Worm (Caenorhabditis elegans) whole organism, late embryonic: ENCODE results near the gene F54E12.2.
A peak's percentile ranks its signal among the peaks of the same experiment; 100 is the strongest.

ENCODE experiments used
- C38D4.7 ChIP-seq: fragments of 200-800 bp; sonication (Bioruptor generic); optimal IDR thresholded peaks from 2 replicates; lab custom pipeline; 2018; ENCODE audit warnings: mild to moderate bottlenecking, missing genetic modification characterization, moderate library complexity, missing compliant biosample characterization
- K02D7.2 ChIP-seq: sonication (generic microtip); optimal IDR thresholded peaks from 2 replicates; lab custom pipeline; 2017; ENCODE audit warnings: mild to moderate bottlenecking, missing genetic modification characterization, missing compliant biosample characterization
- K09A11.1 ChIP-seq: sonication (generic microtip); optimal IDR thresholded peaks from 2 replicates; lab custom pipeline; 2017; ENCODE audit warnings: antibody characterized with exemption, mild to moderate bottlenecking, missing genetic modification characterization, missing compliant biosample characterization; ENCODE audit not compliant: insufficient read depth
- T23F11.4 ChIP-seq: fragments of 200-800 bp; sonication (Bioruptor generic); optimal IDR thresholded peaks from 2 replicates; lab custom pipeline; 2018; ENCODE audit warnings: mild to moderate bottlenecking, missing genetic modification characterization, missing compliant biosample characterization
- Y22D7AL.16 ChIP-seq: sonication (generic microtip); optimal IDR thresholded peaks from 2 replicates; lab custom pipeline; 2016; ENCODE audit warnings: missing genetic modification characterization, missing compliant biosample characterization
- ahr-1 ChIP-seq: sonication (generic microtip); optimal IDR thresholded peaks from 2 replicates; lab custom pipeline; 2016; ENCODE audit warnings: missing genetic modification characterization, missing compliant biosample characterization
- ama-1 ChIP-seq: fragments of 150-350 bp; optimal IDR thresholded peaks from 2 replicates; lab custom pipeline; 2014
- ceh-14 ChIP-seq: sonication (generic microtip); optimal IDR thresholded peaks from 2 replicates; lab custom pipeline; 2016; ENCODE audit warnings: missing genotype, missing genetic modification characterization, missing compliant biosample characterization
- ceh-18 ChIP-seq: sonication (generic microtip); optimal IDR thresholded peaks from 2 replicates; lab custom pipeline; 2016; ENCODE audit warnings: missing genetic modification characterization, missing compliant biosample characterization
- ceh-19 ChIP-seq: fragments of 200-800 bp; sonication (Bioruptor generic); optimal IDR thresholded peaks from 2 replicates; lab custom pipeline; 2018; ENCODE audit warnings: mild to moderate bottlenecking, missing genetic modification characterization, missing compliant biosample characterization
- ceh-22 ChIP-seq: sonication (generic microtip); optimal IDR thresholded peaks from 2 replicates; lab custom pipeline; 2017; ENCODE audit warnings: missing biosample characterization, missing genetic modification characterization
- ceh-31 ChIP-seq: sonication (generic microtip); optimal IDR thresholded peaks from 2 replicates; lab custom pipeline; 2016; ENCODE audit warnings: missing genetic modification characterization, missing compliant biosample characterization
- ceh-34 ChIP-seq: sonication (generic microtip); optimal IDR thresholded peaks from 2 replicates; lab custom pipeline; 2016; ENCODE audit warnings: mild to moderate bottlenecking, missing genetic modification characterization, missing compliant biosample characterization
- ceh-48 ChIP-seq: sonication (generic microtip); optimal IDR thresholded peaks from 2 replicates; lab custom pipeline; 2016; ENCODE audit warnings: missing genetic modification characterization, inconsistent platforms, missing compliant biosample characterization
- ceh-9 ChIP-seq: sonication (generic microtip); optimal IDR thresholded peaks from 2 replicates; lab custom pipeline; 2016; ENCODE audit warnings: mild to moderate bottlenecking, missing genetic modification characterization, inconsistent platforms, missing compliant biosample characterization
- dmd-4 ChIP-seq: sonication (generic microtip); optimal IDR thresholded peaks from 2 replicates; lab custom pipeline; 2016; ENCODE audit warnings: borderline replicate concordance, missing genetic modification characterization, missing compliant biosample characterization
- dve-1 ChIP-seq: sonication (generic microtip); optimal IDR thresholded peaks from 2 replicates; lab custom pipeline; 2017; ENCODE audit warnings: antibody characterized with exemption, mild to moderate bottlenecking, missing genetic modification characterization, missing compliant biosample characterization
- elt-2 ChIP-seq: sonication (generic microtip); optimal IDR thresholded peaks from 2 replicates; lab custom pipeline; 2016; ENCODE audit warnings: missing genetic modification reagents, missing genetic modification characterization, missing compliant biosample characterization
- elt-4 ChIP-seq: sonication (generic microtip); optimal IDR thresholded peaks from 2 replicates; lab custom pipeline; 2016; ENCODE audit warnings: missing genetic modification characterization, missing compliant biosample characterization
- ets-4 ChIP-seq: sonication (generic microtip); optimal IDR thresholded peaks from 2 replicates; lab custom pipeline; 2016; ENCODE audit warnings: missing genetic modification characterization, missing compliant biosample characterization
- eyg-1 ChIP-seq: sonication (generic microtip); optimal IDR thresholded peaks from 2 replicates; lab custom pipeline; 2016; ENCODE audit warnings: missing genotype, missing genetic modification characterization, missing compliant biosample characterization
- fax-1 ChIP-seq: sonication (generic microtip); optimal IDR thresholded peaks from 2 replicates; lab custom pipeline; 2016; ENCODE audit warnings: missing genotype, missing genetic modification characterization, missing compliant biosample characterization
- fkh-10 ChIP-seq: fragments of 150-350 bp; optimal IDR thresholded peaks from 2 replicates; lab custom pipeline; 2014; ENCODE audit warnings: missing biosample characterization, missing genetic modification reagents, missing genetic modification characterization
- fkh-6 ChIP-seq: sonication (generic microtip); optimal IDR thresholded peaks from 2 replicates; lab custom pipeline; 2016; ENCODE audit warnings: missing genetic modification characterization, missing compliant biosample characterization
- gmeb-2 ChIP-seq: sonication (generic microtip); optimal IDR thresholded peaks from 2 replicates; lab custom pipeline; 2016; ENCODE audit warnings: missing genetic modification characterization, inconsistent platforms, missing compliant biosample characterization
- hlh-30 ChIP-seq: sonication (generic microtip); optimal IDR thresholded peaks from 2 replicates; lab custom pipeline; 2017; ENCODE audit warnings: antibody characterized with exemption, missing genetic modification characterization, missing compliant biosample characterization; ENCODE audit not compliant: insufficient read depth
- hlh-6 ChIP-seq: sonication (generic microtip); optimal IDR thresholded peaks from 2 replicates; lab custom pipeline; 2016; ENCODE audit warnings: missing genotype, missing genetic modification characterization, missing compliant biosample characterization
- hlh-8 ChIP-seq: sonication (generic microtip); optimal IDR thresholded peaks from 2 replicates; lab custom pipeline; 2016; ENCODE audit warnings: missing genotype, missing genetic modification characterization, missing compliant biosample characterization
- lim-6 ChIP-seq: sonication (generic microtip); optimal IDR thresholded peaks from 2 replicates; lab custom pipeline; 2016; ENCODE audit warnings: missing genetic modification characterization, missing compliant biosample characterization
- madf-2 ChIP-seq: sonication (generic microtip); optimal IDR thresholded peaks from 2 replicates; lab custom pipeline; 2017; ENCODE audit warnings: missing genetic modification characterization, missing compliant biosample characterization
- nfya-1 ChIP-seq: sonication (generic microtip); optimal IDR thresholded peaks from 2 replicates; lab custom pipeline; 2017; ENCODE audit warnings: missing genetic modification characterization, mild to moderate bottlenecking, missing compliant biosample characterization, antibody characterized with exemption, moderate library complexity
- nhr-11 ChIP-seq: fragments of 150-350 bp; optimal IDR thresholded peaks from 2 replicates; lab custom pipeline; 2014; ENCODE audit warnings: missing biosample characterization, missing genetic modification characterization
- nhr-232 ChIP-seq: sonication (generic microtip); optimal IDR thresholded peaks from 2 replicates; lab custom pipeline; 2016; ENCODE audit warnings: missing genetic modification characterization, missing compliant biosample characterization
- npax-4 ChIP-seq: sonication (generic microtip); optimal IDR thresholded peaks from 2 replicates; lab custom pipeline; 2016; ENCODE audit warnings: missing genetic modification characterization, missing compliant biosample characterization
- pag-3 ChIP-seq: sonication (generic microtip); optimal IDR thresholded peaks from 2 replicates; lab custom pipeline; 2016; ENCODE audit warnings: missing compliant biosample characterization, missing genetic modification characterization, borderline replicate concordance
- pha-2 ChIP-seq: sonication (generic microtip); optimal IDR thresholded peaks from 2 replicates; lab custom pipeline; 2017; ENCODE audit warnings: mild to moderate bottlenecking, missing genetic modification characterization, missing compliant biosample characterization
- sdc-2 ChIP-seq: sonication (generic microtip); optimal IDR thresholded peaks from 2 replicates; lab custom pipeline; 2016; ENCODE audit warnings: missing genotype, missing genetic modification characterization, missing compliant biosample characterization
- sox-4 ChIP-seq: sonication (generic microtip); optimal IDR thresholded peaks from 2 replicates; lab custom pipeline; 2017; ENCODE audit warnings: mild to moderate bottlenecking, missing genetic modification characterization, inconsistent platforms, missing compliant biosample characterization
- syd-9 ChIP-seq: sonication (generic microtip); optimal IDR thresholded peaks from 2 replicates; lab custom pipeline; 2016; ENCODE audit warnings: mild to moderate bottlenecking, missing genetic modification characterization, moderate library complexity, missing compliant biosample characterization
- tbx-7 ChIP-seq: sonication (generic microtip); optimal IDR thresholded peaks from 2 replicates; lab custom pipeline; 2016; ENCODE audit warnings: missing genotype, missing genetic modification characterization, missing compliant biosample characterization
- ttx-3 ChIP-seq: sonication (generic microtip); optimal IDR thresholded peaks from 2 replicates; lab custom pipeline; 2016; ENCODE audit warnings: missing genetic modification reagents, missing genetic modification characterization, missing compliant biosample characterization
- unc-3 ChIP-seq, 2 experiments: fragments of 200-800 bp in 1 of 2; sonication (Bioruptor generic) in 1 of 2; sonication (generic microtip) in 1 of 2; conservative IDR thresholded peaks in 1 of 2; optimal IDR thresholded peaks in 1 of 2; 2 replicates each; pipeline versions ENCODE4 v1.3.6 to Lab custom; 2016 to 2022; ENCODE audit warnings: missing compliant biosample characterization in 2 of 2, missing genetic modification characterization in 2 of 2, missing genetic modification reagents in 1 of 2
- zip-5 ChIP-seq: sonication (generic microtip); optimal IDR thresholded peaks from 2 replicates; lab custom pipeline; 2016; ENCODE audit warnings: missing genetic modification characterization, missing compliant biosample characterization
- ztf-16 ChIP-seq: sonication (generic microtip); optimal IDR thresholded peaks from 2 replicates; lab custom pipeline; 2017; ENCODE audit warnings: missing genetic modification characterization, missing compliant biosample characterization

F54E12.2 gene

ce11 chrIV:11310624-11311023 lies 26.4 kb downstream of the F54E12.2 start, which contains the start of gene znf-207 (continued):
- TF ChIP-seq pha-2 (peak; percentile 2), fax-1 (tag; lab: Kevin White, UChicago) (peak; percentile 54), Y22D7AL.16 (tag; lab: Kevin White, UChicago) (no peak), ceh-9 (tag; lab: Kevin White, UChicago) (no peak), sox-4 (tag; lab: Kevin White, UChicago) (peak; percentile 29), npax-4 (tag; lab: Kevin White, UChicago) (no peak), lim-6 (tag; lab: Kevin White, UChicago) (peak; percentile 55), ceh-14 (peak; percentile 90), ceh-19 (GFP tag; lab: Kevin White, UChicago) (peak; percentile 52), hlh-8 (tag; lab: Kevin White, UChicago) (no peak), elt-2 (tag; lab: Kevin White, UChicago) (peak; percentile 78), zip-5 (tag; lab: Kevin White, UChicago) (peak; percentile 42), K02D7.2 (tag; lab: Kevin White, UChicago) (no peak), fkh-10 (GFP tag; lab: Kevin White, UChicago) (no peak), sdc-2 (tag; lab: Kevin White, UChicago) (no peak), dmd-4 (tag; lab: Kevin White, UChicago) (peak; percentile 45), ceh-34 (peak; percentile 59), ttx-3 (tag; lab: Kevin White, UChicago) (peak; percentile 23), syd-9 (tag; lab: Kevin White, UChicago) (peak; percentile 31), ahr-1 (peak; percentile 8), eyg-1 (peak; percentile 32)
- TF ChIP-seq, all 69 proteins: peak for 38

DNA sequence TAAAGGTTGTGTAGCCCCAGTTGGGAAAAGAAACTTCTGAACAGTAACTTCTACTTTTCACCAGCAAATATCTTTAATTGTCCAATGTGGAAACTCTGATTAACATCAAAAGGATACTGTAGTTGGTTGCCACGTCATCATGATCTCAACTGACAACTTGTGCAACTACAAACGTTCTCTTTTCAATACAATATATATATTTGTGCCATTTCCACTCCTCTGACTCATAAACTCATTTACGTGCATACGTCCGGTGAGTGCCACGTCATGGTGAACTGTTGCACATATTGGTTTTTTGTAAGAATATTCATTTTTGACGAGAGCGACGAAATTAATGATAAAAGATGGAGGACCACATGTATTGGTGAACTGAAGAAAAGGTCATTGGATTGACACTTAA lies 29.2 kb downstream of the F54E12.2 start:
- no peak for TF ChIP-seq fax-1 (tag; lab: Kevin White, UChicago)
- TF ChIP-seq unc-3 (GFP tag; conservative IDR thresholded peaks at IDR 0.05; lab: Robert Waterston, UW), result no peak
- TF ChIP-seq unc-3 (tag; optimal IDR thresholded peaks at IDR 0.05; lab: Kevin White, UChicago), result no peak
- TF ChIP-seq lim-6 (tag; lab: Kevin White, UChicago), result no peak
- TF ChIP-seq Y22D7AL.16 (tag; lab: Kevin White, UChicago), result no peak
- no peak for TF ChIP-seq hlh-30
- no peak for TF ChIP-seq ceh-19 (GFP tag; lab: Kevin White, UChicago)
- no peak for TF ChIP-seq nhr-11 (tag; lab: Kevin White, UChicago)
- no peak for TF ChIP-seq ceh-34
- TF ChIP-seq C38D4.7 (GFP tag; lab: Kevin White, UChicago), result no peak
- TF ChIP-seq nhr-232 (tag; lab: Kevin White, UChicago), result no peak
- TF ChIP-seq nfya-1 (tag; lab: Kevin White, UChicago), result no peak
- no peak for TF ChIP-seq K09A11.1 (tag; lab: Kevin White, UChicago)
- TF ChIP-seq madf-2, result no peak
- no peak for TF ChIP-seq ceh-48 (tag; lab: Kevin White, UChicago)
- TF ChIP-seq ceh-18 (tag; lab: Kevin White, UChicago), result no peak
- no peak for TF ChIP-seq ceh-31 (tag; lab: Kevin White, UChicago)
- TF ChIP-seq tbx-7 (tag; lab: Kevin White, UChicago), result no peak

DNA sequence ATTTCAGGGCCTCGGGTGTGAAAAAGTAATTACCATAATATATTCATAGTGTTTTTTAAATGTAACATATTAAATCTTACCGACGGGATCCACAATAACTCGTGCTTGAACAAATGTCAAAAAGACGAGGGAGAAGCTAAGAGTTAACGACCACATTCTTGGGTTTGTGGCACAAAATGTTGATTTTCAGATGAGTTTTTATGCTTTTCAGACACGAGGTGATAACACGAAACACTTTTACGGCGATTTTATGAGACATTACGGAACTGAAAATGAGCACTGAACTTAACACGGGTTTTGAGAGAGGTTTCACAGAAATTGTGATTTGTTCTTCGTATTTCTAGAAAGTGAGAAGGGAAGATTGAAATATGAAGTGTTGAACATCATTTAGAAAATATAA lies 30.4 kb downstream of the F54E12.2 start, which contains the start of gene B0035.13:
Gene B0035.13, minus strand, starts transcription at position 173 of the 400 bp plus-strand sequence.
- TF ChIP-seq syd-9 (tag; lab: Kevin White, UChicago), result no peak
- no peak for TF ChIP-seq hlh-6 (tag; lab: Kevin White, UChicago)
- no peak for TF ChIP-seq gmeb-2 (tag; lab: Kevin White, UChicago)
- no peak for TF ChIP-seq fkh-6 (tag; lab: Kevin White, UChicago)
- TF ChIP-seq dve-1, result no peak
- no peak for TF ChIP-seq elt-2 (tag; lab: Kevin White, UChicago)
- no peak for TF ChIP-seq ets-4 (tag; lab: Kevin White, UChicago)
- no peak for TF ChIP-seq elt-4
- no peak for TF ChIP-seq Y22D7AL.16 (tag; lab: Kevin White, UChicago)
- no peak for TF ChIP-seq ztf-16 (tag; lab: Kevin White, UChicago)
- TF ChIP-seq nhr-11 (tag; lab: Kevin White, UChicago), result no peak
- TF ChIP-seq ama-1 (lab: Kevin White, UChicago), result no peak
- TF ChIP-seq npax-4 (tag; lab: Kevin White, UChicago), result no peak
- TF ChIP-seq ceh-22 (tag; lab: Kevin White, UChicago), result no peak
- TF ChIP-seq madf-2, result no peak
- no peak for TF ChIP-seq fax-1 (tag; lab: Kevin White, UChicago)
- TF ChIP-seq T23F11.4 (GFP tag; lab: Kevin White, UChicago), result no peak
- TF ChIP-seq pag-3, result no peak
- TF ChIP-seq ceh-34, result no peak
